Fruit fly (Drosophila melanogaster): ENCODE results near the gene CG42458.
A peak's percentile ranks its signal among the peaks of the same experiment; 100 is the strongest.

The CG42458 gene

DNA sequence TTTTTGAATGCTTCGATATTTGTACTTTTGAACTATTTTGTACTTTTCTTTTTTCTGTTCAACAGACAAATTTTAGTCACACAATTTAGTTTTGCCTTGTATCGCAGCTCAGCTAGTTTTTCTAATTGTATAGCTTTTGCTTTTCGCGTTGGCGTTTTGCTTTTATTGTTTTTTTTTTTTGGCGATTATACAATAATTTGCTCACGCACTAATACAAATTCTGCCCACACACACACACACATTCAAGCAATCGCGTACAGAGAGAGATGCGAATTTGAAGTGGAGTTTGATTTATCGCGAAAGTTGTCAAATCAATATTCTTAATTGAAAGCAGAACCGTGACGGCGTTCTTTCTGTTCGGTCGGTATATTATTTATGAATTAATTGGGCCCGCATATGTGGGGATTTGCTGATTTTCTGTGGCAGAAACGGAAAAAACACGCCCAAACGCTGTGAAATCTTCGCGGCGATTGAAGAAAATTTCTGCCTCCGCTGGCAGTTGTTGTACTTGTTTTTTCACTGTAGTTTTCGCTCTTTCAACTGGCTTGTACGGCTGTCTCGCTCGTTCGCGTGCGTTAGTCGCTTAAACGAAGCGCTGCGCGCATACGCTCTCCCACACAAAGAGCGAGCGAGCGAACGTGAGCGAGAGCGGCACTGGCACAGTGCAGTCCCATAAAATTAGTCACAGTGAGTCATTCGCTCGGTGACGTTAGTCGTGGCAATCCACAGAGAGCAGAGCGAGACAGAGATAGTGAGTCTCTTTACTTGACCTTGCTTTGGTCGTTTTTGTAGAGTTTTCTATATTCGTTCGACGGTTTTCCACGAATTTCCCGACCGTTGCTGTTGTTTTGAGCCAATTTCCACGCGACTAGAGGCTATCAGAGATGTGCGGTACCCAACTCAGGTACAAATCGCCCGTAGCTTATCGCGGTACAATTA lies 11.4 kb downstream of the CG42458 start, which contains the start of gene Rac2 (continued):
- TF ChIP-seq Hr78 (GFP tag; optimal IDR thresholded peaks at IDR 0.05): peak in 1 of 2 experiments; percentile 85
- TF ChIP-seq en (GFP tag; optimal IDR thresholded peaks at IDR 0.05): no peak
- TF ChIP-seq Eip74EF (GFP tag; optimal IDR thresholded peaks at IDR 0.05): peak in 1 of 2 experiments; percentile 23
- no peak for TF ChIP-seq Mes4 (GFP tag; optimal IDR thresholded peaks at IDR 0.05)
- TF ChIP-seq gro (GFP tag; optimal IDR thresholded peaks at IDR 0.05): peak; percentile 12
- TF ChIP-seq CG7786 (GFP tag; optimal IDR thresholded peaks at IDR 0.05): peak; percentile 53
- TF ChIP-seq tna (GFP tag; IDR thresholded peaks at IDR 0.05; ENCODE audit: partially characterized antibody): no peak
- no peak for TF ChIP-seq CG17359 (tag; optimal IDR thresholded peaks at IDR 0.05)
- no peak for TF ChIP-seq gt (GFP tag; IDR thresholded peaks at IDR 0.05)
- TF ChIP-seq CG10274 (GFP tag; optimal IDR thresholded peaks at IDR 0.05): no peak

DNA sequence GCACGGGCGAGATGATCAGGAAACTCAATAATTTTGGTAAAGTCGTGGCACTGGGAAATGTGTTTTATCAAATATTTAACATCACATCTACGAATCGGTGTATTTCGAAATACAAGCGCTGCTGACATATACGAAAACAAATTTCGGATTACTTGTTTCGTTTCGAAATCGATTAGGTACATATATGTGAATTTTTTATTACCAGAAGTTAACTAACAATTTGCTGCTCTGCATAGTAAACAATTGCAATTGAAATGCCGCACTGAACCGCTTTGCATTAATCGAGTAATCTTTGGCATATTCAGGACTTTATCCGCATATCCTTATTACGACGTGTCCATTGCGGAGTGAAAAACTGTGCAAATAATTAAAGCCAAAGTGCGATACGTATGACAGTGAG lies 13.7 kb downstream of the CG42458 start, which contains the start of gene CG14835:
TSS of gene CG14835 (minus strand) at position 101 of the 400 bp plus-strand sequence.
- no peak for TF ChIP-seq CG7928 (GFP tag; optimal IDR thresholded peaks at IDR 0.05)
- TF ChIP-seq Mad (GFP tag; optimal IDR thresholded peaks at IDR 0.05): no peak
- TF ChIP-seq Dll (GFP tag; IDR thresholded peaks at IDR 0.05; ENCODE audit: partially characterized antibody): no peak

DNA sequence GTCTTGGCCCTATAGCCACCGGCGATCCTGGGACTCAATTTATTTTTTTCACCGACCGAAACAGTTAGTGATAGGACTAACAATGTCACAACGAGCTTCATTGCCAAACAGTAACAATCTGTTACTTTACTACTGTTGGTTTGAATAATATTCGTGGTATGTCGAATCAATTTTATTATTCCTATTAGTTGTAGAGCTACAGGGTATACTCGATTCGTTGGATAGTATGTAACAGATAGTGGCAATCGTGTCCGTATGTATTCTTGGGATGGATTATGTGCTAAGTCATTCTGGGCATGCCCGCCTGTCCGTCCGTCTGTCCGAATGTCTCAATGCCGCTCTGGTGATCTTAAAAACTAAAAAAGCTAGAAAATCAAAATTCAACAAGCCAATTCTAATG lies 15.7 kb downstream of the CG42458 start, which contains the start of gene sphinx1:
TSS of gene sphinx1 (minus strand) at position 101 of the 400 bp plus-strand sequence.
- TF ChIP-seq CoRest (tag; optimal IDR thresholded peaks at IDR 0.05) (no peak), CG14710 (tag; optimal IDR thresholded peaks at IDR 0.05) (no peak), CG15514 (GFP tag; optimal IDR thresholded peaks at IDR 0.05) (no peak), CrebB (tag; optimal IDR thresholded peaks at IDR 0.05) (no peak), CG17359 (tag; optimal IDR thresholded peaks at IDR 0.05) (no peak)

DNA sequence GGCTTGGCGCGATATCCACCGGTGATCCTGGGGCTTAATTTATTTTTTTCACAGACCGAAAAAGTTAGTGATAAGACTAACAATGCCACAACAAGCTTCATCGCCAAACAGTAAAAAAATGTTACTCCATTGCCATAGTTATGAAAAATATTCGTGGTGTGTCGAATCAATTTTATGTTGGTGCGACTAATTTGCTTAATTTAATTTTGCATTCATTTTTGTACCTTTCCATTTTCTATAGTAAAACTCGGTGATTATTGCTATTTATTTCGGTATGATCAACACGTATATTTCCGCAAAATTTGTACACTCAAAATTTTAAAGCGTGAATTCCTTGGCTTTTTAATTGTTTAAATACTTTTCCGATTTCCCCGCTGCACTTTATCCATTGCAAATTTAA lies 17.0 kb downstream of the CG42458 start, which contains the start of gene sphinx2:
TSS of gene sphinx2 (minus strand) at position 101 of the 400 bp plus-strand sequence.
- TF ChIP-seq CG6689 (GFP tag; IDR thresholded peaks at IDR 0.05) (no peak), sens (GFP tag) (peak; percentile 18)

DNA sequence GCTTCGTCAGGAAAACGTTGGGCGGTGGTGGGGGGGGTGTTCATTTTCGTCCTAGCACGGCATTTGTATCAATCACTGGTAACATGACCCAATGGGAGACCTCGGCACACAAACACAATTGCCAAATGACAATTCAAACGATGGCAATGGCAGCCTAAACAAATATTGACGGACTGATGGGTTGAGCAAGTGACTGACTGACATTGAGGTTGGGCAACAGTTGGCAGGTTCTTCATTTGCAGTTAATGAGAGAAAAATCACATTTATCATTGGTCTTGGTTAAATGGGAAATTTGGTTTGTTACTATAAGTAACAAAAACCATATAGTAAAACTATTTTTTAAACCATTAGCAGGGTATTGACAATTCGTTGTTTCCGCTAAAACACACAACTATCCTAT lies 25.5 kb downstream of the CG42458 start:
- TF ChIP-seq CG8281 (tag; optimal IDR thresholded peaks at IDR 0.05) (peak; percentile 94), btn (GFP tag; optimal IDR thresholded peaks at IDR 0.05) (no peak), Sry-δ (GFP tag; optimal IDR thresholded peaks at IDR 0.05) (no peak), D19A (tag; optimal IDR thresholded peaks at IDR 0.05) (peak; percentile 64)

DNA sequence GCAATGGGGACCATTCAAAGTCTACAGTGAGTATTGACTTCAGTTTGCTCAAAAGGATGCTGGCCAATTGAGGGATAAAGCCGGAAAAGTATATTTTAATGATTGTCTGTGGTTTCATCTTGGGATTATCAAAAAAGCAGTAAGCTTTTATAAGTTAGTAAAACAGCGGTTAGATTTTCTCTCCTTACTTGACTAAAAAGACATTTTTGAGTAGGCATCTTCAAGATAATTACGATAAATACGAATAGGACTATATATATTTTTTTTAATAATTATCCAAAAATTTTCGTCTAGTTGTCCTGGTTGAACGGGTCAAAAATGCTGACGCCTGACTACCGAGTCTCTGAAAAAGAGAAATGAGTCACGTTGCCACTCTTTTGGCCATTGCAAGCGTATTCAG lies 26.9 kb downstream of the CG42458 start, which contains the start of gene CG33278:
TSS of gene CG33278 (plus strand) at position 301 of the 400 bp plus-strand sequence.
- TF ChIP-seq Mad (GFP tag; optimal IDR thresholded peaks at IDR 0.05): no peak

DNA sequence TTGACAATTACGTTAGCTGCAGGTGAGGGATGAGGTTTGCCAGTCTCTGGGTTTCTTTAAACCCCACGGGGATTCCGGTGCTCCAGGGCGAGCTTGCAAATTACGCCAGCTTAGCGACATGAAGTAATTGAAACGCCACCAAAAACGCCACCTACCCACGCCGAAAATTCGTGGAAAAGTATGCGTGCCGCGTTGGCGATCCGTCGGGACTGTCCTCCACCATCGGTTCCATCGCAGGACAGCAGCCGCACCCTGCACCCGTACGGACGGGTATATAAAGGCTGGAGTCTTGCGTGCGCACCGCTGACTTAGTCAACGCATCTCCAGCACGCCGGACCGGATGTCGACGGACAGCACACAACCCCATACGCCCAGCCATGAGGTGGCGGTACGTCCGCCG lies 32.2 kb downstream of the CG42458 start, which contains the start of gene ppk26:
TSS of gene ppk26 (plus strand) at position 301 of the 400 bp plus-strand sequence.
- TF ChIP-seq klu (GFP tag; IDR thresholded peaks at IDR 0.05) (no peak), CG1602 (GFP tag; optimal IDR thresholded peaks at IDR 0.05) (no peak), dmrt11E (tag; optimal IDR thresholded peaks at IDR 0.05) (no peak), Camta (GFP tag; optimal IDR thresholded peaks at IDR 0.05) (no peak), vfl (GFP tag; optimal IDR thresholded peaks at IDR 0.05) (no peak), sens (GFP tag) (peak; percentile 31), Ets65A (GFP tag) (peak; percentile 77), sd (tag; optimal IDR thresholded peaks at IDR 0.05) (no peak), YL-1 (GFP tag; optimal IDR thresholded peaks at IDR 0.05) (no peak), sqz (GFP tag; optimal IDR thresholded peaks at IDR 0.05) (no peak), zfh1 (GFP tag; IDR thresholded peaks at IDR 0.05) (no peak), zen2 (GFP tag; IDR thresholded peaks at IDR 0.05; ENCODE audit: partially characterized antibody) (no peak), CG8924 (tag; optimal IDR thresholded peaks at IDR 0.05) (no peak)
